Fruit fly (Drosophila melanogaster): Measurements from ENCODE around the gene CG44227.

The CG44227 gene

dm6 chr3R:8705323-8706097 lies 20.5 kb upstream of the CG44227 start (continued):
- TF ChIP-seq chm (GFP tag; IDR thresholded peaks at IDR 0.05) (no peak), Jarid2 (GFP tag; optimal IDR thresholded peaks at IDR 0.05) (no peak), CG13296 (GFP tag; optimal IDR thresholded peaks at IDR 0.05) (no peak), CG33557 (GFP tag; optimal IDR thresholded peaks at IDR 0.05) (no peak), bab2 (GFP tag; optimal IDR thresholded peaks at IDR 0.05) (no peak), sd (tag; optimal IDR thresholded peaks at IDR 0.05) (no peak), ssp (GFP tag; IDR thresholded peaks at IDR 0.05) (no peak), jumu (GFP tag; optimal IDR thresholded peaks at IDR 0.05) (no peak), CG14965 (GFP tag; optimal IDR thresholded peaks at IDR 0.05; ENCODE audit: borderline replicate concordance) (no peak), CG17328 (GFP tag; IDR thresholded peaks at IDR 0.05) (no peak), wor (GFP tag; IDR thresholded peaks at IDR 0.05) (no peak), CG2129 (GFP tag; IDR thresholded peaks at IDR 0.05; ENCODE audit: partially characterized antibody) (no peak), kni (GFP tag; optimal IDR thresholded peaks at IDR 0.05) (no peak), stwl (tag; optimal IDR thresholded peaks at IDR 0.05) (no peak), Mes4 (GFP tag; optimal IDR thresholded peaks at IDR 0.05) (no peak), slou (GFP tag; optimal IDR thresholded peaks at IDR 0.05) (no peak), Drgx (GFP tag; IDR thresholded peaks at IDR 0.05) (no peak), CG13424 (tag; optimal IDR thresholded peaks at IDR 0.05) (no peak), Aef1 (GFP tag; IDR thresholded peaks at IDR 0.05) (no peak), jing (GFP tag; optimal IDR thresholded peaks at IDR 0.05) (no peak), bcd (GFP tag; optimal IDR thresholded peaks at IDR 0.05) (no peak), Oaz (GFP tag; IDR thresholded peaks at IDR 0.05) (no peak), CG14710 (tag; optimal IDR thresholded peaks at IDR 0.05) (no peak), onecut (GFP tag; IDR thresholded peaks at IDR 0.05) (peak; percentile 97), YL-1 (GFP tag; optimal IDR thresholded peaks at IDR 0.05) (no peak), dm (GFP tag; optimal IDR thresholded peaks at IDR 0.05) (no peak), aop (GFP tag; IDR thresholded peaks at IDR 0.05) (no peak), ATbp (GFP tag; optimal IDR thresholded peaks at IDR 0.05) (no peak), Tbp (GFP tag; optimal IDR thresholded peaks at IDR 0.05) (no peak), bsh (GFP tag; optimal IDR thresholded peaks at IDR 0.05) (peak in 1 of 2 experiments; percentile 21), Bteb2 (GFP tag; optimal IDR thresholded peaks at IDR 0.05) (no peak), Adf1 (GFP tag; IDR thresholded peaks at IDR 0.05) (no peak), org-1 (GFP tag; optimal IDR thresholded peaks at IDR 0.05) (no peak), Opbp (GFP tag; IDR thresholded peaks at IDR 0.05; ENCODE audit: partially characterized antibody) (no peak), Mrtf (GFP tag; IDR thresholded peaks at IDR 0.05) (0 out of 3 replicates have a peak, but pooled peaks have one; percentile 16), grn (GFP tag; optimal IDR thresholded peaks at IDR 0.05) (no peak), oc (tag; optimal IDR thresholded peaks at IDR 0.05) (no peak), z (GFP tag; IDR thresholded peaks at IDR 0.05) (peak; percentile 77; the same call in 2 of the 3 replicates), vfl (GFP tag; optimal IDR thresholded peaks at IDR 0.05) (no peak), gro (GFP tag; optimal IDR thresholded peaks at IDR 0.05) (no peak), CG8281 (tag; optimal IDR thresholded peaks at IDR 0.05) (no peak), lola (GFP tag; optimal IDR thresholded peaks at IDR 0.05) (no peak), GATAe (GFP tag; conservative IDR thresholded peaks at IDR 0.05) (no peak), fd102C (GFP tag; optimal IDR thresholded peaks at IDR 0.05) (no peak), ems (GFP tag; optimal IDR thresholded peaks at IDR 0.05) (no peak), CG34224 (GFP tag; IDR thresholded peaks at IDR 0.05; ENCODE audit: partially characterized antibody) (no peak), Sin3A (optimal IDR thresholded peaks at IDR 0.05) (no peak), sens-2 (GFP tag; IDR thresholded peaks at IDR 0.05) (no peak), CG15601 (tag; optimal IDR thresholded peaks at IDR 0.05) (no peak), CG18011 (GFP tag; optimal IDR thresholded peaks at IDR 0.05) (no peak), h (optimal IDR thresholded peaks at IDR 0.05) (no peak)
